Worm (Caenorhabditis elegans) whole organism, late embryonic: ENCODE results near the gene C31C9.9.

Experiments
- C38D4.7 ChIP-seq: fragments of 200-800 bp; sonication (Bioruptor generic); optimal IDR thresholded peaks from 2 replicates; lab custom pipeline; 2018; ENCODE audit warnings: mild to moderate bottlenecking, missing genetic modification characterization, moderate library complexity, missing compliant biosample characterization
- F13H6.1 ChIP-seq: sonication (generic microtip); optimal IDR thresholded peaks from 2 replicates; lab custom pipeline; 2016; ENCODE audit warnings: missing genetic modification characterization, missing compliant biosample characterization
- K09A11.1 ChIP-seq: sonication (generic microtip); optimal IDR thresholded peaks from 2 replicates; lab custom pipeline; 2017; ENCODE audit warnings: antibody characterized with exemption, mild to moderate bottlenecking, missing genetic modification characterization, missing compliant biosample characterization; ENCODE audit not compliant: insufficient read depth
- T23F11.4 ChIP-seq: fragments of 200-800 bp; sonication (Bioruptor generic); optimal IDR thresholded peaks from 2 replicates; lab custom pipeline; 2018; ENCODE audit warnings: mild to moderate bottlenecking, missing genetic modification characterization, missing compliant biosample characterization
- ama-1 ChIP-seq: fragments of 150-350 bp; optimal IDR thresholded peaks from 2 replicates; lab custom pipeline; 2014
- ceh-18 ChIP-seq: sonication (generic microtip); optimal IDR thresholded peaks from 2 replicates; lab custom pipeline; 2016; ENCODE audit warnings: missing genetic modification characterization, missing compliant biosample characterization
- ceh-19 ChIP-seq: fragments of 200-800 bp; sonication (Bioruptor generic); optimal IDR thresholded peaks from 2 replicates; lab custom pipeline; 2018; ENCODE audit warnings: mild to moderate bottlenecking, missing genetic modification characterization, missing compliant biosample characterization
- ceh-24 ChIP-seq: sonication (generic microtip); optimal IDR thresholded peaks from 2 replicates; lab custom pipeline; 2016; ENCODE audit warnings: mild to moderate bottlenecking, missing genetic modification characterization, missing compliant biosample characterization
- ceh-48 ChIP-seq: sonication (generic microtip); optimal IDR thresholded peaks from 2 replicates; lab custom pipeline; 2016; ENCODE audit warnings: missing genetic modification characterization, inconsistent platforms, missing compliant biosample characterization
- ceh-6 ChIP-seq: fragments of 200-800 bp; sonication (Bioruptor generic); optimal IDR thresholded peaks from 2 replicates; lab custom pipeline; 2018; ENCODE audit warnings: mild to moderate bottlenecking, missing genetic modification characterization, missing compliant biosample characterization
- ceh-9 ChIP-seq: sonication (generic microtip); optimal IDR thresholded peaks from 2 replicates; lab custom pipeline; 2016; ENCODE audit warnings: mild to moderate bottlenecking, missing genetic modification characterization, inconsistent platforms, missing compliant biosample characterization
- che-1 ChIP-seq: sonication (generic microtip); optimal IDR thresholded peaks from 2 replicates; lab custom pipeline; 2016; ENCODE audit warnings: mild to moderate bottlenecking, missing genetic modification characterization, missing compliant biosample characterization
- dmd-4 ChIP-seq: sonication (generic microtip); optimal IDR thresholded peaks from 2 replicates; lab custom pipeline; 2016; ENCODE audit warnings: borderline replicate concordance, missing genetic modification characterization, missing compliant biosample characterization
- elt-2 ChIP-seq: sonication (generic microtip); optimal IDR thresholded peaks from 2 replicates; lab custom pipeline; 2016; ENCODE audit warnings: missing genetic modification reagents, missing genetic modification characterization, missing compliant biosample characterization
- eyg-1 ChIP-seq: sonication (generic microtip); optimal IDR thresholded peaks from 2 replicates; lab custom pipeline; 2016; ENCODE audit warnings: missing genotype, missing genetic modification characterization, missing compliant biosample characterization
- fkh-10 ChIP-seq: fragments of 150-350 bp; optimal IDR thresholded peaks from 2 replicates; lab custom pipeline; 2014; ENCODE audit warnings: missing biosample characterization, missing genetic modification reagents, missing genetic modification characterization
- gmeb-2 ChIP-seq: sonication (generic microtip); optimal IDR thresholded peaks from 2 replicates; lab custom pipeline; 2016; ENCODE audit warnings: missing genetic modification characterization, inconsistent platforms, missing compliant biosample characterization
- madf-2 ChIP-seq: sonication (generic microtip); optimal IDR thresholded peaks from 2 replicates; lab custom pipeline; 2017; ENCODE audit warnings: missing genetic modification characterization, missing compliant biosample characterization
- mec-3 ChIP-seq: sonication (generic microtip); optimal IDR thresholded peaks from 2 replicates; lab custom pipeline; 2016; ENCODE audit warnings: borderline replicate concordance, missing genetic modification characterization, missing compliant biosample characterization
- nfya-1 ChIP-seq: sonication (generic microtip); optimal IDR thresholded peaks from 2 replicates; lab custom pipeline; 2017; ENCODE audit warnings: missing genetic modification characterization, mild to moderate bottlenecking, missing compliant biosample characterization, antibody characterized with exemption, moderate library complexity
- nhr-11 ChIP-seq: fragments of 150-350 bp; optimal IDR thresholded peaks from 2 replicates; lab custom pipeline; 2014; ENCODE audit warnings: missing biosample characterization, missing genetic modification characterization
- nhr-232 ChIP-seq: sonication (generic microtip); optimal IDR thresholded peaks from 2 replicates; lab custom pipeline; 2016; ENCODE audit warnings: missing genetic modification characterization, missing compliant biosample characterization
- odd-2 ChIP-seq: sonication (generic microtip); optimal IDR thresholded peaks from 2 replicates; lab custom pipeline; 2017; ENCODE audit warnings: antibody characterized with exemption, mild to moderate bottlenecking, missing genetic modification characterization, missing compliant biosample characterization
- pat-9 ChIP-seq: fragments of 200-800 bp; sonication (Bioruptor generic); optimal IDR thresholded peaks from 2 replicates; lab custom pipeline; 2018; ENCODE audit warnings: mild to moderate bottlenecking, missing genetic modification characterization, moderate library complexity, missing compliant biosample characterization
- pax-1 ChIP-seq: fragments of 150-350 bp; optimal IDR thresholded peaks from 2 replicates; lab custom pipeline; 2014; ENCODE audit warnings: missing biosample characterization, missing genetic modification characterization
- pha-4 ChIP-seq: fragments of 150-350 bp; optimal IDR thresholded peaks from 2 replicates; lab custom pipeline; 2018; ENCODE audit warnings: missing biosample characterization, missing genetic modification reagents, missing genetic modification characterization
- pros-1 ChIP-seq: fragments of 150-350 bp; optimal IDR thresholded peaks from 2 replicates; lab custom pipeline; 2014; ENCODE audit warnings: missing biosample characterization, missing genetic modification reagents, missing genetic modification characterization
- sox-2 ChIP-seq: fragments of 200-800 bp; sonication (Bioruptor generic); IDR thresholded peaks from 2 replicates; pipeline ENCODE4 v1.3.6; 2022; ENCODE audit warnings: missing genetic modification reagents, missing genetic modification characterization, missing compliant biosample characterization
- syd-9 ChIP-seq: sonication (generic microtip); optimal IDR thresholded peaks from 2 replicates; lab custom pipeline; 2016; ENCODE audit warnings: mild to moderate bottlenecking, missing genetic modification characterization, moderate library complexity, missing compliant biosample characterization
- tbx-2 ChIP-seq: sonication (generic microtip); optimal IDR thresholded peaks from 2 replicates; lab custom pipeline; 2016; ENCODE audit warnings: missing genetic modification characterization, missing compliant biosample characterization
- tbx-7 ChIP-seq: sonication (generic microtip); optimal IDR thresholded peaks from 2 replicates; lab custom pipeline; 2016; ENCODE audit warnings: missing genotype, missing genetic modification characterization, missing compliant biosample characterization
- ttx-3 ChIP-seq: sonication (generic microtip); optimal IDR thresholded peaks from 2 replicates; lab custom pipeline; 2016; ENCODE audit warnings: missing genetic modification reagents, missing genetic modification characterization, missing compliant biosample characterization
- unc-3 ChIP-seq, 2 experiments: fragments of 200-800 bp in 1 of 2; sonication (Bioruptor generic) in 1 of 2; sonication (generic microtip) in 1 of 2; conservative IDR thresholded peaks in 1 of 2; optimal IDR thresholded peaks in 1 of 2; 2 replicates each; pipeline versions ENCODE4 v1.3.6 to Lab custom; 2016 to 2022; ENCODE audit warnings: missing compliant biosample characterization in 2 of 2, missing genetic modification characterization in 2 of 2, missing genetic modification reagents in 1 of 2
- unc-86 ChIP-seq: sonication (generic microtip); optimal IDR thresholded peaks from 2 replicates; lab custom pipeline; 2016; ENCODE audit warnings: missing genetic modification characterization, missing compliant biosample characterization
- zip-5 ChIP-seq: sonication (generic microtip); optimal IDR thresholded peaks from 2 replicates; lab custom pipeline; 2016; ENCODE audit warnings: missing genetic modification characterization, missing compliant biosample characterization
- ztf-16 ChIP-seq: sonication (generic microtip); optimal IDR thresholded peaks from 2 replicates; lab custom pipeline; 2017; ENCODE audit warnings: missing genetic modification characterization, missing compliant biosample characterization

Gene C31C9.9

DNA sequence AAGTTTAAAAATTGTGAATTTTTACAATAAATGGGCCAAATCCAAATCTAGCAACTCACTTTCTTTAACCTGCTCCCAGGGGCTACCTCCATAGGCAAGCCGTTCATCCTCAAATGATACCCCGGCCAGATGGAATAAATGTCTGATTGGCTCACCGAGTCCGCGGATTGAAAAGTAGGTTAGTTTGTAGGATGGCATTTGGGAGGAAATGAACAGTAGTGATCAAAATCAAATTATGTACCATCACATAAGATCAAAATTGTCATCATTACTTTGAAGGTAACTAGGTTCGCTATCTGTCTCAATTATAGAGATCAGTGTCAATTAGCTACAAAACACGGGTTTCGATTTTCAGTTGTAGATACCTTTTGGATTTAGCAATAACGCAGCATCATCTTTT lies 24.1 kb upstream of the C31C9.9 start, which contains the start of the genes gst-17 and gst-18:
gst-17 (minus strand) TSS at position 101 of the 400 bp plus-strand sequence.
gst-18 (minus strand) TSS at position 198 of the 400 bp plus-strand sequence.
- TF ChIP-seq madf-2 (tag; lab: Kevin White, UChicago), result no peak
- TF ChIP-seq C38D4.7 (GFP tag; lab: Kevin White, UChicago), result no peak
- no peak for TF ChIP-seq dmd-4 (tag; lab: Kevin White, UChicago)
- no peak for TF ChIP-seq ztf-16
- no peak for TF ChIP-seq che-1 (tag; lab: Kevin White, UChicago)
- TF ChIP-seq ceh-48 (tag; lab: Kevin White, UChicago), result no peak
- TF ChIP-seq K09A11.1 (tag; lab: Kevin White, UChicago), result no peak
- TF ChIP-seq ceh-24, result no peak
- no peak for TF ChIP-seq gmeb-2 (tag; lab: Kevin White, UChicago)
- TF ChIP-seq pros-1 (tag; lab: Kevin White, UChicago), result no peak
- TF ChIP-seq fkh-10, result no peak
- TF ChIP-seq tbx-7 (tag; lab: Kevin White, UChicago), result no peak
- no peak for TF ChIP-seq sox-2
- no peak for TF ChIP-seq odd-2 (tag; lab: Kevin White, UChicago)
- no peak for TF ChIP-seq pha-4 (tag; lab: Kevin White, UChicago)
- no peak for TF ChIP-seq nfya-1 (tag; lab: Kevin White, UChicago)
- no peak for TF ChIP-seq syd-9 (tag; lab: Kevin White, UChicago)
- TF ChIP-seq elt-2 (tag; lab: Kevin White, UChicago), result no peak
- no peak for TF ChIP-seq pat-9 (tag; lab: Kevin White, UChicago)

ce11 chrII:13632238-13632637 lies 22.6 kb upstream of the C31C9.9 start, which contains the start of gene tag-10:
Gene tag-10, plus strand, starts transcription at chrII:13632584.
- no peak for TF ChIP-seq ttx-3 (tag; lab: Kevin White, UChicago)
- TF ChIP-seq elt-2 (tag; lab: Kevin White, UChicago), result no peak
- TF ChIP-seq nhr-232, result no peak
- TF ChIP-seq fkh-10, result no peak
- TF ChIP-seq unc-3 (GFP tag; conservative IDR thresholded peaks at IDR 0.05; lab: Robert Waterston, UW), result no peak
- TF ChIP-seq unc-3 (tag; optimal IDR thresholded peaks at IDR 0.05; lab: Kevin White, UChicago), result no peak
- no peak for TF ChIP-seq pha-4 (tag; lab: Kevin White, UChicago)
- no peak for TF ChIP-seq ztf-16
- TF ChIP-seq ceh-19 (GFP tag; lab: Kevin White, UChicago), result no peak
- TF ChIP-seq tbx-2 (tag; lab: Kevin White, UChicago), result no peak
- no peak for TF ChIP-seq mec-3 (tag; lab: Kevin White, UChicago)
- TF ChIP-seq madf-2 (tag; lab: Kevin White, UChicago), result no peak
- TF ChIP-seq che-1 (tag; lab: Kevin White, UChicago), result no peak

DNA sequence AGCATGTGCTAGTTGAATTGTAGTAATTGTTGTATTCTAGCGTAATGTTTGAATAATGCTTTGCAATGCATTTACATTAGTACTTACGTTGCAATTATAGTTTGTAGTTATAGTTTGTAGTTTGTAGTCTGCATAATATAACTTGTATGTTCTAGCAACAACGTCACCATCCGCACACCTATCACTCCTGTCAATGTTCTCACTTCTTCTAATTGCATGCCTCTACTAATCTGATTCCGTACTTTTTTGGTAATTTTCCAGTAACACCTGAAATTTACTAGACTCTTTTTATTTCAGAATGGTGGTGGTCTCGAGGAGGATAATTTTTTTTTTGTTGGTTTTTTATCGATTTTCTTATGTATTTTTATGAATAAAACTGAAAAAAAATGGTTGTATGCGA lies 18.2 kb upstream of the C31C9.9 start:
- TF ChIP-seq ttx-3 (tag; lab: Kevin White, UChicago) (no peak), pax-1 (no peak), sox-2 (no peak), zip-5 (tag; lab: Kevin White, UChicago) (no peak), pat-9 (tag; lab: Kevin White, UChicago) (no peak), unc-86 (no peak), fkh-10 (no peak), T23F11.4 (GFP tag; lab: Kevin White, UChicago) (no peak), ama-1 (no peak), ceh-18 (no peak), eyg-1 (tag; lab: Kevin White, UChicago) (no peak), tbx-7 (tag; lab: Kevin White, UChicago) (no peak), ceh-19 (GFP tag; lab: Kevin White, UChicago) (no peak), nhr-11 (tag; lab: Kevin White, UChicago) (no peak), F13H6.1 (no peak), unc-3 (GFP tag; conservative IDR thresholded peaks at IDR 0.05; lab: Robert Waterston, UW) (no peak), unc-3 (tag; optimal IDR thresholded peaks at IDR 0.05; lab: Kevin White, UChicago) (no peak), ceh-6 (GFP tag; lab: Kevin White, UChicago) (no peak), ceh-9 (no peak)
